Fruit fly (Drosophila melanogaster) whole organism, pupa: ENCODE data around the gene Ak1.

ENCODE experiments used
- CG12605 ChIP-seq: fragments of 200-800 bp; sonication (Bioruptor generic); IDR thresholded peaks from 2 replicates; pipeline ENCODE4 v1.3.6; 2022; ENCODE audit warnings: missing biosample characterization, missing genetic modification characterization
- CG13204 ChIP-seq: fragments of 200-800 bp; sonication (Bioruptor generic); optimal IDR thresholded peaks from 2 replicates; lab custom pipeline; 2018; ENCODE audit warnings: missing biosample characterization, mild to moderate bottlenecking, missing genetic modification characterization, moderate library complexity
- CG17806 ChIP-seq: fragments of 200-800 bp; sonication (Bioruptor generic); optimal IDR thresholded peaks from 2 replicates; lab custom pipeline; 2018; ENCODE audit warnings: missing biosample characterization, mild to moderate bottlenecking, missing genetic modification characterization, moderate library complexity
- CG34367 ChIP-seq: fragments of 200-800 bp; sonication (Bioruptor generic); optimal IDR thresholded peaks from 2 replicates; lab custom pipeline; 2018; ENCODE audit warnings: missing biosample characterization, mild to moderate bottlenecking, missing genetic modification characterization
- CG8159 ChIP-seq: fragments of 200-800 bp; sonication (Bioruptor generic); optimal IDR thresholded peaks from 3 replicates; lab custom pipeline; 2018; ENCODE audit warnings: missing biosample characterization, mild to moderate bottlenecking, missing genetic modification characterization, moderate library complexity
- CG9948 ChIP-seq: fragments of 200-800 bp; sonication (Bioruptor generic); optimal IDR thresholded peaks from 2 replicates; lab custom pipeline; 2018; ENCODE audit warnings: missing biosample characterization, mild to moderate bottlenecking, missing genetic modification characterization, moderate library complexity
- Pif1A ChIP-seq: fragments of 200-800 bp; sonication (Bioruptor generic); optimal IDR thresholded peaks from 3 replicates; lab custom pipeline; 2016; ENCODE audit warnings: missing biosample characterization, missing genetic modification characterization
- gl ChIP-seq: fragments of 200-800 bp; sonication (Bioruptor generic); optimal IDR thresholded peaks from 2 replicates; lab custom pipeline; 2018; ENCODE audit warnings: missing biosample characterization, mild to moderate bottlenecking, missing genetic modification characterization

DNA sequence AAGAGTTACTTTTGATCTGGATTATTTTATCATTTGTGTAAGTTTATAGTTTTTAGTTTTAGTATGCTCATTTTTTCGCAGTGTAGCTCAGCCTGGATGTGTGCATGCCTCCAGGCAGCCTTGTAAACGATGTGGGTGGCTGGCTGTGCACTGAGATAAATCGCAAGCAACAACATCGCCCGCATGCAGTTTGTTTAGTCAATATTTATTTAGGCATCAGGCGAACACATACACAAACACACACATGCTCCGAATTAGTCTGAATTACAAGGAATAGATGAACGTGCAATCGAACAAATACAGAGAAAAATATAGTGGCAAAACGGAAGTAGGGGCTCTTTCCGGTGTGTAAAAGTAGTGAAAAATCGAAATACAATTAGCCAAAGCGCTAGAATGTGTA is 40.8 kb downstream of the Ak1 start:
- TF ChIP-seq CG9948 (no peak), CG12605 (GFP tag; lab: Robert Waterston, UW) (no peak), CG8159 (tag; lab: Kevin White, UChicago) (no peak), CG34367 (no peak), CG17806 (no peak), gl (tag; lab: Kevin White, UChicago) (no peak), Pif1A (GFP tag; lab: Kevin White, UChicago) (no peak), CG13204 (GFP tag; lab: Kevin White, UChicago) (no peak)
